Worm (Caenorhabditis elegans) whole organism, L4 larva: ENCODE data around the gene pck-3.

Source experiments
- D1046.2 ChIP-seq: fragments of 200-800 bp; sonication (Bioruptor generic); IDR thresholded peaks from 2 replicates; pipeline ENCODE4 v1.3.6; 2022; ENCODE audit warnings: missing genetic modification characterization, missing compliant biosample characterization
- F44E2.7 ChIP-seq: fragments of 200-800 bp; sonication (Bioruptor generic); IDR thresholded peaks from 2 replicates; pipeline ENCODE4 v2.1.2; 2022; ENCODE audit warnings: missing genetic modification characterization, missing compliant biosample characterization
- T20F7.1 ChIP-seq: fragments of 200-800 bp; sonication (Bioruptor generic); optimal IDR thresholded peaks from 2 replicates; lab custom pipeline; 2018; ENCODE audit warnings: mild to moderate bottlenecking, missing genetic modification characterization, missing compliant biosample characterization
- Y75B8A.6 ChIP-seq: fragments of 200-800 bp; sonication (Bioruptor generic); IDR thresholded peaks from 2 replicates; pipeline ENCODE4 v1.3.6; 2022; ENCODE audit warnings: missing genetic modification reagents, missing genetic modification characterization, missing compliant biosample characterization
- aha-1 ChIP-seq: fragments of 150-350 bp; peaks from one replicate; lab custom pipeline; 2014; ENCODE audit warnings: missing biosample characterization, missing genetic modification characterization
- aly-2 ChIP-seq: sonication (generic microtip); optimal IDR thresholded peaks from 2 replicates; lab custom pipeline; 2018; ENCODE audit warnings: missing biosample characterization, missing genetic modification characterization
- attf-4 ChIP-seq: sonication (generic microtip); optimal IDR thresholded peaks from 3 replicates; lab custom pipeline; 2017; ENCODE audit warnings: missing biosample characterization, missing genetic modification characterization
- ceh-20 ChIP-seq: fragments of 200-800 bp; sonication (Bioruptor generic); IDR thresholded peaks from 2 replicates; pipeline ENCODE4 v1.3.6; 2022; ENCODE audit warnings: missing genetic modification reagents, missing genetic modification characterization, missing compliant biosample characterization
- daf-12 ChIP-seq: fragments of 150-350 bp; optimal IDR thresholded peaks from 2 replicates; lab custom pipeline; 2014; ENCODE audit warnings: missing biosample characterization, missing genetic modification reagents, missing genetic modification characterization
- daf-16 ChIP-seq, 3 experiments: sonication (generic microtip); optimal IDR thresholded peaks; 2 replicates each; lab custom pipeline; 2016 to 2017; ENCODE audit warnings: missing genetic modification characterization in 3 of 3, missing genetic modification reagents in 3 of 3, mild to moderate bottlenecking in 2 of 3, missing compliant biosample characterization in 2 of 3, missing biosample characterization in 1 of 3, moderate library complexity in 1 of 3
- dmd-9 ChIP-seq: fragments of 200-800 bp; sonication (Bioruptor generic); IDR thresholded peaks from 2 replicates; pipeline ENCODE4 v1.3.6; 2022; ENCODE audit warnings: missing genetic modification reagents, missing genetic modification characterization, missing compliant biosample characterization
- dve-1 ChIP-seq: sonication (generic microtip); optimal IDR thresholded peaks from 2 replicates; lab custom pipeline; 2017; ENCODE audit warnings: antibody characterized with exemption, mild to moderate bottlenecking, missing genetic modification characterization, missing compliant biosample characterization; ENCODE audit not compliant: insufficient read depth
- fos-1 ChIP-seq: fragments of 150-350 bp; optimal IDR thresholded peaks from 2 replicates; lab custom pipeline; 2014; ENCODE audit warnings: missing biosample characterization, missing genetic modification characterization
- gei-8 ChIP-seq: fragments of 200-800 bp; sonication (Bioruptor generic); optimal IDR thresholded peaks from 2 replicates; lab custom pipeline; 2018; ENCODE audit warnings: mild to moderate bottlenecking, missing genetic modification characterization, missing compliant biosample characterization
- hmg-1.1 ChIP-seq: fragments of 200-800 bp; sonication (Bioruptor generic); IDR thresholded peaks from 2 replicates; pipeline ENCODE4 v1.3.6; 2022; ENCODE audit warnings: missing genetic modification reagents, missing genetic modification characterization, missing compliant biosample characterization
- jun-1 ChIP-seq: fragments of 150-350 bp; optimal IDR thresholded peaks from 2 replicates; lab custom pipeline; 2014; ENCODE audit warnings: missing biosample characterization, missing genetic modification reagents, missing genetic modification characterization
- lin-15B ChIP-seq: fragments of 150-350 bp; sonication (generic microtip); optimal IDR thresholded peaks from 3 replicates; lab custom pipeline; 2014; ENCODE audit warnings: missing biosample characterization, missing genetic modification characterization
- madf-5 ChIP-seq, 2 experiments: fragments of 200-800 bp; sonication (Bioruptor generic); IDR thresholded peaks; 2 replicates each; pipeline ENCODE4 v1.3.6; 2022; ENCODE audit warnings: missing compliant biosample characterization in 2 of 2, missing genetic modification characterization in 2 of 2
- mdl-1 ChIP-seq, 2 experiments: fragments of 150-350 bp in 1 of 2; sonication (generic microtip) in 1 of 2; optimal IDR thresholded peaks; 2 replicates each; lab custom pipeline; 2014 to 2017; ENCODE audit warnings: missing biosample characterization in 2 of 2, missing genetic modification characterization in 2 of 2
- mes-2 ChIP-seq: sonication (generic microtip); optimal IDR thresholded peaks from 2 replicates; lab custom pipeline; 2016; ENCODE audit warnings: missing genotype, mild to moderate bottlenecking, missing genetic modification characterization, missing compliant biosample characterization; ENCODE audit not compliant: poor library complexity, severe bottlenecking
- mxl-3 ChIP-seq: fragments of 200-800 bp; sonication (Bioruptor generic); optimal IDR thresholded peaks from 2 replicates; lab custom pipeline; 2018; ENCODE audit warnings: mild to moderate bottlenecking, missing genetic modification characterization, missing compliant biosample characterization
- nhr-111 ChIP-seq: fragments of 200-800 bp; sonication (Bioruptor generic); optimal IDR thresholded peaks from 2 replicates; lab custom pipeline; 2018; ENCODE audit warnings: mild to moderate bottlenecking, missing genetic modification characterization, missing compliant biosample characterization
- nhr-25 ChIP-seq: sonication (generic microtip); optimal IDR thresholded peaks from 2 replicates; lab custom pipeline; 2017; ENCODE audit warnings: missing genetic modification characterization, mild to moderate bottlenecking, missing compliant biosample characterization, antibody characterized with exemption, moderate library complexity, borderline replicate concordance; ENCODE audit not compliant: insufficient read depth
- nhr-28 ChIP-seq: fragments of 150-350 bp; optimal IDR thresholded peaks from 2 replicates; lab custom pipeline; 2014; ENCODE audit warnings: missing biosample characterization, missing genetic modification characterization
- nhr-41 ChIP-seq: fragments of 200-800 bp; sonication (Bioruptor generic); IDR thresholded peaks from 2 replicates; pipeline ENCODE4 v1.3.6; 2022; ENCODE audit warnings: missing genetic modification reagents, missing genetic modification characterization, missing compliant biosample characterization
- spr-1 ChIP-seq: sonication (generic microtip); optimal IDR thresholded peaks from 2 replicates; lab custom pipeline; 2016; ENCODE audit warnings: mild to moderate bottlenecking, missing genetic modification characterization, missing compliant biosample characterization
- tag-97 ChIP-seq: fragments of 200-800 bp; sonication (Bioruptor generic); IDR thresholded peaks from 2 replicates; pipeline ENCODE4 v1.3.6; 2022; ENCODE audit warnings: missing genetic modification characterization, missing compliant biosample characterization
- unc-39 ChIP-seq: sonication (generic microtip); optimal IDR thresholded peaks from 2 replicates; lab custom pipeline; 2017; ENCODE audit warnings: missing biosample characterization, missing genetic modification characterization
- unc-62 ChIP-seq, 3 experiments: fragments of 150-350 bp in 1 of 3; sonication (generic microtip); optimal IDR thresholded peaks in 2 of 3; peaks in 1 of 3; 1 replicate in 1 of 3; 2 replicates in 2 of 3; lab custom pipeline; 2014 to 2017; ENCODE audit warnings: missing biosample characterization in 3 of 3, missing genetic modification characterization in 3 of 3, missing genetic modification reagents in 3 of 3, missing genotype in 1 of 3
- ztf-11 ChIP-seq: fragments of 150-350 bp; optimal IDR thresholded peaks from 2 replicates; lab custom pipeline; 2014; ENCODE audit warnings: missing biosample characterization, missing genetic modification characterization
- ztf-7 ChIP-seq: fragments of 150-350 bp; optimal IDR thresholded peaks from 2 replicates; lab custom pipeline; 2014; ENCODE audit warnings: missing biosample characterization, missing genetic modification characterization

The pck-3 gene

DNA sequence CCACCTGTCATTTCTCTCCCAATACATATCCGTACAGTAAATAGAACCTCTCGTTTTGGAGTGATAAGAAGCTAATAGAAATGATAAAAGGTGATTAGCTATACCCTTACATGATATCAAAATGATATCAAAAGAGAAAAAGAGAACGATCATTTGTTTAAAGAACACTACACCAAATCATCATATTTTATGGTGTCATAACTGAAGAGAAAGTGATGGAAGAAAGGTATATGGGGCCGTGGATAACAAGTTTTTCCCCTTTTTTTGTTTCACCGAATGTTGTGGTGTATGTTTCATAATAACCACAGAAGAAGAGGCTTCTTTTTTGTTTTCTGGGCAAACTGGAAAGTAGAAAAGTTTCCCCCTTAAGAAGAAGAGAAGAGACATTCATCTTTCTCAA, 38.2 kb upstream of the pck-3 start:
- TF ChIP-seq daf-12 (tag; lab: Kevin White, UChicago) (no peak), gei-8 (GFP tag; lab: Kevin White, UChicago) (no peak), ceh-20 (GFP tag; lab: Robert Waterston, UW) (no peak), mxl-3 (GFP tag; lab: Kevin White, UChicago) (peak; percentile 0), nhr-28 (tag; lab: Kevin White, UChicago) (peak; percentile 78)

DNA sequence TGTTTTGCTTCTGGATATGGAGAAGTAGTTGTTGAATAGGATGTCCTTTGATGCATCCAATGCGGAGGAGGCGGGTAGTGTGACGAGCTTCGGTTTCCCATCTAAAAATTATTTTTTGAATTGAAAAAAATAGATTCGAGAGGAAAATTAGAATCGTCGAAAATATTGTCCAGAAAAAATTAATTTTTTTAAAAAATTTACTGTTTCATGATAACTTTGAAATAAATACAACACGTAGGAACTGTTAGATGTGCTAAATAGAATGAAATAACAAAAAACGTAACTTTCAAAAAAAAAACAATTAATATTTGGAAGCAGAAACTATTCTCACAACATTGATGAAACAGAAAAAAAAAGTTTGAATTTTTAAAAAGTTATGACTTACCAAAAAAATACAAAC, 36.6 kb upstream of the pck-3 start, which contains the start of gene C06E7.4:
Gene C06E7.4, minus strand, starts transcription at position 101 of the 400 bp plus-strand sequence.
- TF ChIP-seq unc-39 (tag; lab: Kevin White, UChicago): no peak
- no peak for TF ChIP-seq D1046.2 (GFP tag; lab: Robert Waterston, UW)
- no peak for TF ChIP-seq ztf-11 (tag; lab: Kevin White, UChicago)
- no peak for TF ChIP-seq mdl-1 (tag; optimal IDR thresholded peaks at IDR 0.05; lab: Kevin White, UChicago)
- no peak for TF ChIP-seq spr-1
- peak; percentile 79 for TF ChIP-seq aha-1 (tag; lab: Kevin White, UChicago)
- peak in 1 of 2 experiments; percentile 88 for TF ChIP-seq unc-62 (GFP tag; optimal IDR thresholded peaks at IDR 0.05 in 1 of 2; lab: Kevin White, UChicago)
- TF ChIP-seq unc-62 (tag; optimal IDR thresholded peaks at IDR 0.05; lab: Kevin White, UChicago): no peak

DNA sequence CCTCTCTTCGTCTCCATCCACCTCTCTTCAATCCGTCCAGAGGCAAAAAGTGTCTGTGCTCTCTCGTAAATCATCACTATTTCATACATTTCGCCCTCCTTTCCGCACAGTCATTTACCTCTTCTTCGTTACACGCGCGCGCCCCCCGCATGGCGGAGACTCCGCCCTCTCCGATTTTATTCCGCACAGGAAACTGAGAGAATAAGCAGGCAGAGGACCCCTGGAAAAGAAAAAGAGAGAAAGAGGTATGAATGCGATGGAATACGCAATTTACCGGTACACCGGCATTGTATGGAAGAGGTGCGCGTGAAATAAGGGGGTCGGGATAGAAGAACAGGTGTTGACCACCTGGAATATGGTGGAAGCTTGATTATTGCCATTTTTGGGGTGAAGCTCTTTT, 35.7 kb upstream of the pck-3 start:
- TF ChIP-seq lin-15B (tag; lab: Kevin White, UChicago) (no peak), mxl-3 (GFP tag; lab: Kevin White, UChicago) (peak; percentile 73)

DNA sequence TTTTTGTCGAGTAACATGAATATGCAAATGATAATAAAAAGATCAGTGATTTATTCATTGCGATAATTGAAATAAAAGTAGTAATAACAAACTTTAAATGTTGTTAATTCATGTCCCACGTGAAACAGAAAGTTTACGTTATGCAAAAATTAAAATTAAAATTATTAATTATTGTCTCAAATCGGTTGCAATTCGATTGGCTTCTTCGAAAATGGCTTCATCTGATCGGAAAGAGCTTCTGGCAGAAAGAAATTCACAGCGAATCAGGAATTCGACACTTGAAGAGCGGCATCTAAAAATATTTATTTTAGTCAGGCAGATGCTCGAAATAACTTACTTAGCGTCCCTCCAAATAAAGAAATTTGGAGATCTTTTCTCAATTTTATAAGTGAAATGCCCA, 30.6 kb upstream of the pck-3 start, which contains the start of gene spe-27:
Gene spe-27, minus strand, starts transcription at position 101 of the 400 bp plus-strand sequence.
- TF ChIP-seq jun-1 (tag; lab: Kevin White, UChicago) (no peak), mes-2 (tag; lab: Kevin White, UChicago) (no peak), ztf-7 (tag; lab: Kevin White, UChicago) (no peak), T20F7.1 (no peak), dve-1 (no peak), F44E2.7 (GFP tag; lab: Robert Waterston, UW) (no peak), madf-5 (GFP tag; IDR thresholded peaks at IDR 0.05; lab: Robert Waterston, UW) (no peak), dmd-9 (GFP tag; lab: Robert Waterston, UW) (no peak), Y75B8A.6 (GFP tag; lab: Robert Waterston, UW) (no peak), attf-4 (tag; lab: Kevin White, UChicago) (no peak), daf-16 (GFP tag; optimal IDR thresholded peaks at IDR 0.05; lab: Kevin White, UChicago) (no peak), daf-16 (tag; optimal IDR thresholded peaks at IDR 0.05; lab: Kevin White, UChicago) (no peak), tag-97 (no peak), daf-12 (tag; lab: Kevin White, UChicago) (no peak), nhr-41 (no peak), hmg-1.1 (GFP tag; lab: Robert Waterston, UW) (no peak), aly-2 (tag; lab: Kevin White, UChicago) (no peak), fos-1 (no peak)
- TF ChIP-seq, all 104 proteins: peak for 0

DNA sequence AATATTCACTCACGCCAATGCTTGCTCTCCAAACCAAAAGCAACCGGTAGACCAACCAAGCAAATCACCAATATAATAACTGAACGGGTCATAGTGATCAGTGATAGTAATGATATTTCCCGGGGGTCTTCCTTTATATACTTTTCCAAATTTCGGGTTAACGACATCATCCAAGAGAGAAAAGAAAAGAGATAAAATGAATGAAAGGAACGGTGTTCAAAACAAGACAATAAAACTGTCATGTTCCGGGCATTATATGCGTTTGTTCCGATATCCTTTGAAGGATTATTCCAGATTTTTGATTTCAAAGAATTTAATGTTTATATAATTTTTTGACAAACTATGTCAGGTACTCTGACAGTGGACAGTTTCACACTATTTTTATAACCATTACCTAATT, 29.3 kb upstream of the pck-3 start, which contains the start of gene C06E7.88:
Gene C06E7.88, minus strand, starts transcription at position 101 of the 400 bp plus-strand sequence.
- TF ChIP-seq nhr-111 (GFP tag; lab: Kevin White, UChicago) (no peak), aha-1 (tag; lab: Kevin White, UChicago) (peak; percentile 25)

DNA sequence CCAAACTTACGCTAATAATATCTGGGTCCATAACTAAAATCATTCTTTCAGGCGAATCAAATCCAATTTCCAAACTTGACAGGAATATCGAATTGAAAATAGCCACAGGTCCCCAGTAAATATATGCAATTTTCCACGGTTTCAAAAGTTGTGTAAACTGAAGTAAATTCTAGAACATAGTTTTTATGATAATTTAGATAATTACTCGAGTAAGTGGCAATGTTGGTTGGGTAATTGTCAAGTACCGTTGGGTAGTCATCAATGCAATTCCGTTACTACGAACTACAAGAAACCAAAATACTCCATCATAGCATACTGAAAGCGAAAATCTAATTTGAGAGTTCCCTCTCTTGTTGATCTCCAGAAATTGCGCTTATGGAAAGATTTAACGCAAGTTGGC, 27.1 kb upstream of the pck-3 start:
- TF ChIP-seq dve-1 (no peak), fos-1 (no peak), nhr-28 (tag; lab: Kevin White, UChicago) (no peak), unc-62 (GFP tag; optimal IDR thresholded peaks at IDR 0.05 in 1 of 2; lab: Kevin White, UChicago) (peak in 1 of 2 experiments; percentile 53), unc-62 (tag; optimal IDR thresholded peaks at IDR 0.05; lab: Kevin White, UChicago) (no peak), nhr-25 (tag; lab: Kevin White, UChicago) (no peak)
